Worm (Caenorhabditis elegans) whole organism, L1 larva: ENCODE data around the gene sqv-4.

ENCODE experiments used
- C04F5.9 ChIP-seq: sonication (generic microtip); optimal IDR thresholded peaks from 2 replicates; lab custom pipeline; 2016; ENCODE audit warnings: missing genetic modification characterization, missing compliant biosample characterization
- F16B12.6 ChIP-seq: fragments of 150-350 bp; optimal IDR thresholded peaks from 2 replicates; lab custom pipeline; 2014; ENCODE audit warnings: missing biosample characterization, missing genetic modification characterization
- Y116A8C.19 ChIP-seq: sonication (generic microtip); optimal IDR thresholded peaks from 2 replicates; lab custom pipeline; 2016; ENCODE audit warnings: missing compliant biosample characterization, missing genetic modification characterization, borderline replicate concordance
- aha-1 ChIP-seq: fragments of 150-350 bp; optimal IDR thresholded peaks from 2 replicates; lab custom pipeline; 2014; ENCODE audit warnings: missing biosample characterization, missing genetic modification characterization
- alr-1 ChIP-seq: fragments of 200-800 bp; sonication (Bioruptor generic); optimal IDR thresholded peaks from 2 replicates; lab custom pipeline; 2018; ENCODE audit warnings: borderline replicate concordance, mild to moderate bottlenecking, missing genetic modification characterization, missing compliant biosample characterization
- aly-2 ChIP-seq: fragments of 150-350 bp; optimal IDR thresholded peaks from 2 replicates; lab custom pipeline; 2014; ENCODE audit warnings: missing biosample characterization, missing genetic modification characterization
- ama-1 ChIP-seq: fragments of 150-350 bp; optimal IDR thresholded peaks from 2 replicates; lab custom pipeline; 2014
- ceh-63 ChIP-seq: fragments of 200-800 bp; sonication (Bioruptor generic); optimal IDR thresholded peaks from 2 replicates; lab custom pipeline; 2018; ENCODE audit warnings: mild to moderate bottlenecking, missing genetic modification characterization, missing compliant biosample characterization
- ceh-8 ChIP-seq: fragments of 200-800 bp; sonication (Bioruptor generic); optimal IDR thresholded peaks from 2 replicates; lab custom pipeline; 2018; ENCODE audit warnings: mild to moderate bottlenecking, missing genetic modification characterization, moderate library complexity, missing compliant biosample characterization
- ceh-88 ChIP-seq: fragments of 200-800 bp; sonication (Bioruptor generic); IDR thresholded peaks from 2 replicates; pipeline ENCODE4 v1.3.6; 2022; ENCODE audit warnings: missing genetic modification characterization, missing compliant biosample characterization
- ceh-90 ChIP-seq: sonication (generic microtip); optimal IDR thresholded peaks from 2 replicates; lab custom pipeline; 2016; ENCODE audit warnings: missing genetic modification characterization, missing compliant biosample characterization
- efl-1 ChIP-seq, 4 experiments: fragments of 150-350 bp; optimal IDR thresholded peaks in 3 of 4; peaks in 1 of 4; 1 replicate in 1 of 4; 2 replicates in 3 of 4; lab custom pipeline; 2014; ENCODE audit warnings: missing biosample characterization in 2 of 4, missing genetic modification characterization in 2 of 4, missing genetic modification reagents in 2 of 4
- egl-27 ChIP-seq, 2 experiments: fragments of 150-350 bp in 1 of 2; sonication (generic microtip); optimal IDR thresholded peaks; 3 replicates each; lab custom pipeline; 2017 to 2018; ENCODE audit warnings: missing biosample characterization in 2 of 2, missing genetic modification characterization in 2 of 2, missing genetic modification reagents in 2 of 2
- elt-2 ChIP-seq: sonication (generic microtip); optimal IDR thresholded peaks from 2 replicates; lab custom pipeline; 2016; ENCODE audit warnings: missing genetic modification characterization, mild to moderate bottlenecking, inconsistent platforms, missing compliant biosample characterization, missing genetic modification reagents
- fkh-10 ChIP-seq: sonication (generic microtip); optimal IDR thresholded peaks from 2 replicates; lab custom pipeline; 2017; ENCODE audit warnings: missing biosample characterization, missing genetic modification reagents, missing genetic modification characterization
- fkh-8 ChIP-seq: sonication (generic microtip); optimal IDR thresholded peaks from 2 replicates; lab custom pipeline; 2016; ENCODE audit warnings: mild to moderate bottlenecking, missing genetic modification characterization, missing compliant biosample characterization
- grh-1 ChIP-seq: fragments of 200-800 bp; sonication (Bioruptor generic); IDR thresholded peaks from 2 replicates; pipeline ENCODE4 v1.3.6; 2022; ENCODE audit warnings: missing genetic modification reagents, missing genetic modification characterization, missing compliant biosample characterization
- hlh-17 ChIP-seq: fragments of 200-800 bp; sonication (Bioruptor generic); optimal IDR thresholded peaks from 2 replicates; lab custom pipeline; 2018; ENCODE audit warnings: missing genetic modification characterization, mild to moderate bottlenecking, missing compliant biosample characterization, moderate library complexity, borderline replicate concordance
- hlh-4 ChIP-seq: sonication (generic microtip); optimal IDR thresholded peaks from 2 replicates; lab custom pipeline; 2016; ENCODE audit warnings: mild to moderate bottlenecking, missing genetic modification characterization, missing compliant biosample characterization
- irx-1 ChIP-seq: sonication (generic microtip); optimal IDR thresholded peaks from 2 replicates; lab custom pipeline; 2016; ENCODE audit warnings: missing genetic modification characterization, missing compliant biosample characterization
- jun-1 ChIP-seq: fragments of 150-350 bp; optimal IDR thresholded peaks from 2 replicates; lab custom pipeline; 2014; ENCODE audit warnings: missing biosample characterization, missing genetic modification reagents, missing genetic modification characterization
- lin-13 ChIP-seq: fragments of 150-350 bp; optimal IDR thresholded peaks from 2 replicates; lab custom pipeline; 2014; ENCODE audit warnings: missing biosample characterization, missing genetic modification reagents, missing genetic modification characterization
- lin-14 ChIP-seq: fragments of 200-800 bp; sonication (Bioruptor generic); optimal IDR thresholded peaks from 2 replicates; lab custom pipeline; 2018; ENCODE audit warnings: mild to moderate bottlenecking, missing genetic modification characterization, moderate library complexity, missing compliant biosample characterization
- mab-9 ChIP-seq: fragments of 200-800 bp; sonication (Bioruptor generic); IDR thresholded peaks from 2 replicates; pipeline ENCODE4 v1.3.6; 2022; ENCODE audit warnings: missing genetic modification reagents, missing genetic modification characterization, missing compliant biosample characterization
- mdl-1 ChIP-seq, 2 experiments: fragments of 150-350 bp; optimal IDR thresholded peaks; 2 replicates each; lab custom pipeline; 2014 to 2017; ENCODE audit warnings: missing biosample characterization in 2 of 2, missing genetic modification characterization in 2 of 2, inconsistent platforms in 1 of 2
- mep-1 ChIP-seq: fragments of 150-350 bp; optimal IDR thresholded peaks from 2 replicates; lab custom pipeline; 2014; ENCODE audit warnings: missing biosample characterization, missing genetic modification characterization
- nhr-19 ChIP-seq: fragments of 200-800 bp; sonication (Bioruptor generic); conservative IDR thresholded peaks from 2 replicates; pipeline ENCODE4 v1.3.6; 2022; ENCODE audit warnings: missing genetic modification characterization, missing compliant biosample characterization
- nhr-20 ChIP-seq: sonication (generic microtip); optimal IDR thresholded peaks from 2 replicates; lab custom pipeline; 2016; ENCODE audit warnings: mild to moderate bottlenecking, missing genetic modification characterization, missing compliant biosample characterization
- nhr-237 ChIP-seq: fragments of 150-350 bp; optimal IDR thresholded peaks from 2 replicates; lab custom pipeline; 2014; ENCODE audit warnings: missing biosample characterization, missing genetic modification characterization
- nhr-28 ChIP-seq: fragments of 150-350 bp; optimal IDR thresholded peaks from 2 replicates; lab custom pipeline; 2014; ENCODE audit warnings: missing biosample characterization, missing genetic modification characterization
- nhr-47 ChIP-seq: sonication (generic microtip); optimal IDR thresholded peaks from 2 replicates; lab custom pipeline; 2016; ENCODE audit warnings: mild to moderate bottlenecking, missing genetic modification characterization, moderate library complexity, missing compliant biosample characterization
- nhr-71 ChIP-seq: sonication (generic microtip); optimal IDR thresholded peaks from 2 replicates; lab custom pipeline; 2016; ENCODE audit warnings: mild to moderate bottlenecking, missing genetic modification characterization, moderate library complexity, missing compliant biosample characterization
- nhr-76 ChIP-seq: sonication (generic microtip); optimal IDR thresholded peaks from 2 replicates; lab custom pipeline; 2017; ENCODE audit warnings: missing biosample characterization, missing genetic modification characterization
- nhr-77 ChIP-seq: fragments of 150-350 bp; optimal IDR thresholded peaks from 2 replicates; lab custom pipeline; 2014; ENCODE audit warnings: missing biosample characterization, missing genetic modification characterization
- nhr-84 ChIP-seq: sonication (generic microtip); optimal IDR thresholded peaks from 2 replicates; lab custom pipeline; 2017; ENCODE audit warnings: missing biosample characterization, missing genetic modification characterization
- nhr-85 ChIP-seq: sonication (generic microtip); peaks from one replicate; lab custom pipeline; 2016; ENCODE audit warnings: missing genetic modification characterization, inconsistent platforms, missing compliant biosample characterization
- pax-3 ChIP-seq: fragments of 200-800 bp; sonication (Bioruptor generic); optimal IDR thresholded peaks from 2 replicates; lab custom pipeline; 2018; ENCODE audit warnings: mild to moderate bottlenecking, missing genetic modification characterization, moderate library complexity, missing compliant biosample characterization
- pqm-1 ChIP-seq: sonication (generic microtip); optimal IDR thresholded peaks from 3 replicates; lab custom pipeline; 2017; ENCODE audit warnings: missing biosample characterization, missing genetic modification characterization
- rnt-1 ChIP-seq: sonication (generic microtip); optimal IDR thresholded peaks from 2 replicates; lab custom pipeline; 2016; ENCODE audit warnings: mild to moderate bottlenecking, missing genetic modification characterization, moderate library complexity, missing compliant biosample characterization
- skn-1 ChIP-seq: fragments of 150-350 bp; optimal IDR thresholded peaks from 2 replicates; lab custom pipeline; 2014; ENCODE audit warnings: missing biosample characterization, missing genetic modification characterization
- snpc-4 ChIP-seq: fragments of 150-350 bp; optimal IDR thresholded peaks from 2 replicates; lab custom pipeline; 2014; ENCODE audit warnings: missing biosample characterization, missing genetic modification characterization
- unc-130 ChIP-seq: fragments of 150-350 bp; optimal IDR thresholded peaks from 2 replicates; lab custom pipeline; 2017; ENCODE audit warnings: missing biosample characterization, missing genetic modification characterization, inconsistent platforms
- vab-15 ChIP-seq: sonication (generic microtip); optimal IDR thresholded peaks from 2 replicates; lab custom pipeline; 2017; ENCODE audit warnings: missing genotype, mild to moderate bottlenecking, missing genetic modification characterization, missing compliant biosample characterization
- xbp-1 ChIP-seq: sonication (generic microtip); optimal IDR thresholded peaks from 2 replicates; lab custom pipeline; 2016; ENCODE audit warnings: missing genetic modification characterization, missing compliant biosample characterization
- zag-1 ChIP-seq: fragments of 150-350 bp; optimal IDR thresholded peaks from 2 replicates; lab custom pipeline; 2014; ENCODE audit warnings: missing biosample characterization, missing genetic modification characterization
- zip-4 ChIP-seq: fragments of 200-800 bp; sonication (Bioruptor generic); optimal IDR thresholded peaks from 2 replicates; lab custom pipeline; 2018; ENCODE audit warnings: mild to moderate bottlenecking, missing genetic modification characterization, moderate library complexity, missing compliant biosample characterization

The sqv-4 gene

DNA sequence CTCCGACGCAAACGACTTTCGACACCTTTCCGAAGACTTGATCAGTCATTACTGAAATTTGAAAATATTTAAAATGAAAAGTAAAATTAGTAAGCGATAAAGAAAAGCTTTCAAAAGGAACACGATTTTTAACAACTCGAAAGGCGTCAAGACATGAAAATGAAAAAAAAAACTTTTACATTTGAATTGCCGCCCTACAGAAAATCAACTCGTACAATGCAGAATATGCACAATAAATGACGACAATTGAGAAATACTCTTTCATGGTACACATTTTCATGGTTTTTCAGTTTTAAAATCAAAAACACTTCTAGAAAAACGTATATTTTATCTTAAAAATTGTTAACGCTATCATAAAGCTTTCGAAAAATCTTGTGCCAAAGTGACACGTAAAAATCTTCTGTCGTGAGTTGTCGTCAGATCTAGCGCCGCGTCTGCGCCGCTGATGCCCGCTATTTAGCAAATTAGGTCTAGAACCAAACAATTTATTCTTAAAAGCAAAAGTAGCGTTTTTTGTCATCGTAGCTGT is at the start of gene sqv-4 (continued):
- TF ChIP-seq egl-27 (tag; optimal IDR thresholded peaks at IDR 0.05; lab: Kevin White, UChicago) (no peak), jun-1 (no peak), rnt-1 (tag; lab: Kevin White, UChicago) (no peak), nhr-19 (GFP tag; lab: Robert Waterston, UW) (peak; percentile 16; the same call in 1 of the 2 replicates), irx-1 (tag; lab: Kevin White, UChicago) (peak; percentile 0), snpc-4 (tag; lab: Kevin White, UChicago) (no peak), C04F5.9 (no peak), vab-15 (tag; lab: Kevin White, UChicago) (no peak), zip-4 (no peak), mdl-1 (tag; optimal IDR thresholded peaks at IDR 0.05; lab: Kevin White, UChicago) (no peak), pax-3 (no peak), mep-1 (peak; percentile 18), nhr-20 (tag; lab: Kevin White, UChicago) (peak; percentile 32), ama-1 (lab: Kevin White, UChicago) (no peak), hlh-4 (tag; lab: Kevin White, UChicago) (no peak), ceh-90 (tag; lab: Kevin White, UChicago) (no peak), aha-1 (tag; lab: Kevin White, UChicago) (no peak), alr-1 (tag; lab: Kevin White, UChicago) (no peak), ceh-8 (GFP tag; lab: Kevin White, UChicago) (no peak), F16B12.6 (tag; lab: Kevin White, UChicago) (peak; percentile 72), nhr-237 (no peak), xbp-1 (tag; lab: Kevin White, UChicago) (peak; percentile 59), mab-9 (no peak), aly-2 (tag; lab: Kevin White, UChicago) (no peak), ceh-63 (GFP tag; lab: Kevin White, UChicago) (no peak), nhr-71 (peak; percentile 70), Y116A8C.19 (tag; lab: Kevin White, UChicago) (no peak), lin-13 (GFP tag; lab: Kevin White, UChicago) (no peak), fkh-8 (no peak), nhr-47 (tag; lab: Kevin White, UChicago) (peak; percentile 55), hlh-17 (no peak)

DNA sequence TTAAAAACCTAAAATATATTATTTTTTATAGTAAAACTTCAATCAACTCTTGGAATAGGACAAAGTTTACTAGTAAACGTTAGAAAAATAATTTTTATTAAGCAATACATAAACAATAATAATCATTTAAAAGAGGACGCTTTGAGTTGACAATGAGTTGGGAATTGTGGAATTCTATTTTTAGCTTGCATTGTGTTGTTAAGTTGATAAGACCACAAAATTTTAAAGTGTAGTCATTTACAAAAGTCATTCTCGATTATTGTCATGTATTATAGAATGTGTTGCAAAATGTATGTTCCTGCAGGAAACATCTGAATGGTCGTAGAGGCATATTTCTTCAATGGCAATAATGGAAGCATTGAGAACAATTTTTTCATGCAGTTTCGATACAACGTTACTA is 49.7 kb upstream of the sqv-4 start:
- TF ChIP-seq elt-2 (tag; lab: Kevin White, UChicago) (peak; percentile 16), C04F5.9 (no peak), efl-1 (optimal IDR thresholded peaks at IDR 0.05; lab: Kevin White, UChicago) (no peak), efl-1 (GFP tag; optimal IDR thresholded peaks at IDR 0.05 in 1 of 2; lab: Kevin White, UChicago) (peak in 1 of 2 experiments; percentile 50)

DNA sequence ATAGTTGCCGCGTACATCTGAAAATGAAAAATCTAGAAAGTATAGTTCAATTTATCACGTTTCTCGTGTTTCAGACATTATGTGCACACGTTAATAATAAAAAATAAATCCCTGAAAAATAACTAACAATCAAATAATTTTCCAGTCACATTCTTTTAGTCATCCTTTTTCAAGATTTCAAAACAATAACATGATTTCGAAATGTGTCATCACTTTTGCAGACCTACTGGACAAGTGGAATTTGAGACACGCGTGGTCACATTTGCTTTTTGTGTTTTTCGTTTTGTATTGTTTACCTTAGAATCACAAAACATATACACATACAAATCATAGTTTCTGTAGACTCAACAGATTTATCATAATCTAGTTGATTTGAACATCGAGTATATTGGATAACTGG is 48.1 kb upstream of the sqv-4 start:
- TF ChIP-seq xbp-1 (tag; lab: Kevin White, UChicago): no peak
- TF ChIP-seq nhr-77 (tag; lab: Kevin White, UChicago): no peak
- TF ChIP-seq alr-1 (tag; lab: Kevin White, UChicago): no peak
- TF ChIP-seq ceh-88 (GFP tag; lab: Robert Waterston, UW): no peak
- TF ChIP-seq nhr-84: no peak
- TF ChIP-seq egl-27 (tag; optimal IDR thresholded peaks at IDR 0.05; lab: Kevin White, UChicago): no peak
- no peak for TF ChIP-seq aha-1 (tag; lab: Kevin White, UChicago)
- TF ChIP-seq aly-2 (tag; lab: Kevin White, UChicago): no peak
- no peak for TF ChIP-seq fkh-10
- no peak for TF ChIP-seq lin-14 (GFP tag; lab: Kevin White, UChicago)
- no peak for TF ChIP-seq efl-1 (optimal IDR thresholded peaks at IDR 0.05; lab: Kevin White, UChicago)
- TF ChIP-seq efl-1 (GFP tag; optimal IDR thresholded peaks at IDR 0.05 in 1 of 2; lab: Kevin White, UChicago): peak in 1 of 2 experiments; percentile 4
- TF ChIP-seq nhr-85 (tag; lab: Kevin White, UChicago): peak; percentile 45
- TF ChIP-seq nhr-20 (tag; lab: Kevin White, UChicago): no peak
- TF ChIP-seq lin-13 (GFP tag; lab: Kevin White, UChicago): no peak
- peak; percentile 99 for TF ChIP-seq skn-1
- peak; percentile 4 for TF ChIP-seq nhr-28 (tag; lab: Kevin White, UChicago)
- no peak for TF ChIP-seq nhr-76 (tag; lab: Kevin White, UChicago)
- no peak for TF ChIP-seq unc-130
- no peak for TF ChIP-seq zag-1
- no peak for TF ChIP-seq nhr-47 (tag; lab: Kevin White, UChicago)
- no peak for TF ChIP-seq pqm-1
- no peak for TF ChIP-seq grh-1
